Worm (Caenorhabditis elegans) whole organism, early embryonic: Measurements from ENCODE around the gene gpa-3.

Experiments
- F13C5.2 ChIP-seq: sonication (generic microtip); optimal IDR thresholded peaks from 2 replicates; lab custom pipeline; 2017; ENCODE audit warnings: mild to moderate bottlenecking, missing genetic modification characterization, inconsistent platforms, missing compliant biosample characterization
- ama-1 ChIP-seq: fragments of 150-350 bp; optimal IDR thresholded peaks from 2 replicates; lab custom pipeline; 2014
- ceh-13 ChIP-seq: fragments of 200-800 bp; sonication (Bioruptor generic); optimal IDR thresholded peaks from 2 replicates; lab custom pipeline; 2018; ENCODE audit warnings: mild to moderate bottlenecking, missing genetic modification characterization, missing compliant biosample characterization
- ceh-36 ChIP-seq: sonication (generic microtip); optimal IDR thresholded peaks from 2 replicates; lab custom pipeline; 2016; ENCODE audit warnings: missing genetic modification characterization, inconsistent platforms, missing compliant biosample characterization
- ets-7 ChIP-seq: sonication (generic microtip); optimal IDR thresholded peaks from 2 replicates; lab custom pipeline; 2016; ENCODE audit warnings: missing genotype, missing genetic modification characterization, missing compliant biosample characterization
- flt-1 ChIP-seq: fragments of 200-800 bp; sonication (Bioruptor generic); IDR thresholded peaks from 2 replicates; pipeline ENCODE4 v1.3.6; 2022; ENCODE audit warnings: missing genetic modification characterization, missing compliant biosample characterization
- hmbx-1 ChIP-seq: sonication (generic microtip); optimal IDR thresholded peaks from 2 replicates; lab custom pipeline; 2016; ENCODE audit warnings: mild to moderate bottlenecking, missing genetic modification characterization, missing compliant biosample characterization
- hnd-1 ChIP-seq: sonication (generic microtip); optimal IDR thresholded peaks from 2 replicates; lab custom pipeline; 2016; ENCODE audit warnings: missing genetic modification characterization, missing compliant biosample characterization
- sea-1 ChIP-seq: fragments of 200-800 bp; sonication (Bioruptor generic); conservative IDR thresholded peaks from 2 replicates; pipeline ENCODE4 v1.3.6; 2022; ENCODE audit warnings: missing genetic modification characterization, missing compliant biosample characterization
- tra-4 ChIP-seq: sonication (generic microtip); optimal IDR thresholded peaks from 2 replicates; lab custom pipeline; 2017; ENCODE audit warnings: missing genetic modification characterization, missing compliant biosample characterization

- TF ChIP-seq hmbx-1 (no peak), F13C5.2 (tag; lab: Kevin White, UChicago) (no peak), ama-1 (lab: Kevin White, UChicago) (no peak), hnd-1 (tag; lab: Kevin White, UChicago) (no peak), flt-1 (GFP tag; lab: Robert Waterston, UW) (no peak), ceh-36 (tag; lab: Kevin White, UChicago) (no peak), sea-1 (no peak), ets-7 (tag; lab: Kevin White, UChicago) (no peak), tra-4 (tag; lab: Kevin White, UChicago) (no peak), ceh-13 (no peak)
These were observed 30.2 kb downstream of the gpa-3 start for ce11 chrV:9329245-9329979.
